Worm (Caenorhabditis elegans): ENCODE results near the gene C16B8.3.

C16B8.3 gene

ce11 chrX:3969980-3970403, 1.6 kb upstream of the C16B8.3 start (continued):
- no peak for TF ChIP-seq snpc-1.1 (tag; optimal IDR thresholded peaks at IDR 0.05; ENCODE audit: insufficient read depth)
- TF ChIP-seq ztf-25 (GFP tag; IDR thresholded peaks at IDR 0.05): peak; percentile 89
- TF ChIP-seq ets-4 (GFP tag; optimal IDR thresholded peaks at IDR 0.05): peak; percentile 14
- TF ChIP-seq T07F8.4 (tag; optimal IDR thresholded peaks at IDR 0.05): peak; percentile 26
- peak; percentile 82 for TF ChIP-seq C17E4.6 (GFP tag; IDR thresholded peaks at IDR 0.05)
- 0 out of 2 replicates have a peak, but pooled peaks have one; percentile 61 for TF ChIP-seq ceh-58 (GFP tag; IDR thresholded peaks at IDR 0.05)
- TF ChIP-seq madf-3 (GFP tag; IDR thresholded peaks at IDR 0.05): 0 out of 2 replicates have a peak, but pooled peaks have one; percentile 68
- peak; percentile 66 for TF ChIP-seq mcd-1 (GFP tag; IDR thresholded peaks at IDR 0.05)
- peak; percentile 68 for TF ChIP-seq ztf-26 (tag; optimal IDR thresholded peaks at IDR 0.05)
- TF ChIP-seq cebp-1 (GFP tag; IDR thresholded peaks at IDR 0.05): peak; percentile 66
- no peak for TF ChIP-seq cebp-1 (tag; optimal IDR thresholded peaks at IDR 0.05)
- no peak for TF ChIP-seq nfya-2 (GFP tag; IDR thresholded peaks at IDR 0.05)
- peak; percentile 68; the same call in 1 of the 2 replicates for TF ChIP-seq nhr-120 (GFP tag; IDR thresholded peaks at IDR 0.05)
- TF ChIP-seq fkh-3 (tag; optimal IDR thresholded peaks at IDR 0.05): no peak
- peak; percentile 77 for TF ChIP-seq ceh-79 (tag; optimal IDR thresholded peaks at IDR 0.05)
- TF ChIP-seq ZK185.1 (tag; optimal IDR thresholded peaks at IDR 0.05; ENCODE audit: poor library complexity, severe bottlenecking): peak; percentile 83
- TF ChIP-seq egrh-3 (GFP tag; IDR thresholded peaks at IDR 0.05): peak; percentile 36
- TF ChIP-seq snpc-1.3 (tag; optimal IDR thresholded peaks at IDR 0.05; ENCODE audit: insufficient read depth): peak; percentile 51
- TF ChIP-seq chd-7 (tag; optimal IDR thresholded peaks at IDR 0.05): peak; percentile 94
- TF ChIP-seq T26A5.8 (tag; optimal IDR thresholded peaks at IDR 0.05): peak; percentile 8
- no peak for TF ChIP-seq xnd-1 (tag; optimal IDR thresholded peaks at IDR 0.05)
- TF ChIP-seq F52B5.7 (tag; optimal IDR thresholded peaks at IDR 0.05): peak; percentile 83
- no peak for TF ChIP-seq lag-1 (GFP tag; IDR thresholded peaks at IDR 0.05)
- peak; percentile 64 for TF ChIP-seq snpc-3.4 (tag; optimal IDR thresholded peaks at IDR 0.05)
- peak; percentile 97 for TF ChIP-seq B0261.1 (tag; optimal IDR thresholded peaks at IDR 0.05)
- TF ChIP-seq lsl-1 (GFP tag; optimal IDR thresholded peaks at IDR 0.05): peak; percentile 36
- TF ChIP-seq Y53F4B.3 (GFP tag; IDR thresholded peaks at IDR 0.05): peak; percentile 85; the same call in 1 of the 2 replicates
- peak; percentile 98 for TF ChIP-seq D2030.7 (GFP tag; IDR thresholded peaks at IDR 0.05)
- peak; percentile 69 for TF ChIP-seq atf-7 (tag; optimal IDR thresholded peaks at IDR 0.05)
- peak; percentile 86 for TF ChIP-seq lin-40 (tag; optimal IDR thresholded peaks at IDR 0.05)
- TF ChIP-seq F49E8.2 (tag; optimal IDR thresholded peaks at IDR 0.05; ENCODE audit: insufficient read depth): peak; percentile 37
- TF ChIP-seq pha-4 (tag; optimal IDR thresholded peaks at IDR 0.05): no peak
- peak; percentile 2 for TF ChIP-seq unc-130 (GFP tag; optimal IDR thresholded peaks at IDR 0.05)
- TF ChIP-seq Y53G8AR.9 (GFP tag; conservative IDR thresholded peaks at IDR 0.05): peak; percentile 89
- TF ChIP-seq nhr-27 (tag; optimal IDR thresholded peaks at IDR 0.05): no peak
- peak; percentile 83 for TF ChIP-seq ztf-28 (GFP tag; IDR thresholded peaks at IDR 0.05)
- TF ChIP-seq F55B11.4 (tag; optimal IDR thresholded peaks at IDR 0.05; ENCODE audit: borderline replicate concordance, insufficient read depth): no peak
- TF ChIP-seq madf-8 (GFP tag; conservative IDR thresholded peaks at IDR 0.05): no peak
- no peak for TF ChIP-seq hlh-26 (GFP tag; conservative IDR thresholded peaks at IDR 0.05)
- TF ChIP-seq madf-10 (tag; optimal IDR thresholded peaks at IDR 0.05): peak; percentile 73
- peak; percentile 79 for TF ChIP-seq hrde-1 (tag; optimal IDR thresholded peaks at IDR 0.05; ENCODE audit: borderline replicate concordance)
- TF ChIP-seq let-607 (tag; optimal IDR thresholded peaks at IDR 0.05): peak; percentile 37 to 46
- TF ChIP-seq ztf-3 (GFP tag; optimal IDR thresholded peaks at IDR 0.05): no peak
- peak; percentile 43 for TF ChIP-seq K12H6.12 (tag; optimal IDR thresholded peaks at IDR 0.05)
- TF ChIP-seq F37B4.10 (GFP tag; IDR thresholded peaks at IDR 0.05): no peak
- peak; percentile 81; the same call in 1 of the 2 replicates for TF ChIP-seq attf-6 (GFP tag; IDR thresholded peaks at IDR 0.05)
- peak; percentile 75 for TF ChIP-seq K11D2.4 (GFP tag; IDR thresholded peaks at IDR 0.05)

Measured in whole organism, young adult.